Worm (Caenorhabditis elegans): Measurements from ENCODE around the gene rde-8.

- TF ChIP-seq dao-5 (tag; optimal IDR thresholded peaks at IDR 0.05): no peak
- TF ChIP-seq W03F9.2 (tag; optimal IDR thresholded peaks at IDR 0.05): no peak
- no peak for TF ChIP-seq him-1 (tag; optimal IDR thresholded peaks at IDR 0.05)
Measured at ce11 chrIV:7121313-7122055, 18.4 kb upstream of the rde-8 start, which contains the start of the genes C34D4.10 and str-48.

Measured in whole organism, L4/young adult.